Worm (Caenorhabditis elegans): ENCODE measurements around the gene twk-24.

ce11 chrV:12317080-12317479 lies 48.0 kb upstream of the twk-24 start, which contains the start of gene R04F11.3:
- TF ChIP-seq lin-15B (tag; optimal IDR thresholded peaks at IDR 0.05) (no peak), lin-39 (tag; optimal IDR thresholded peaks at IDR 0.05) (no peak), skn-1 (tag; optimal IDR thresholded peaks at IDR 0.05) (no peak), sdz-12 (GFP tag; optimal IDR thresholded peaks at IDR 0.05) (no peak), nhr-48 (tag; optimal IDR thresholded peaks at IDR 0.05) (no peak), ZK546.5 (tag; optimal IDR thresholded peaks at IDR 0.05) (no peak), zfp-2 (tag; optimal IDR thresholded peaks at IDR 0.05) (no peak)
